Worm (Caenorhabditis elegans): ENCODE data around the gene W02D7.4.

The W02D7.4 gene

ce11 chrV:8329390-8329789 is 32.0 kb upstream of the W02D7.4 start:
- TF ChIP-seq ceh-100 (GFP tag; IDR thresholded peaks at IDR 0.05) (0 out of 2 replicates have a peak, but pooled peaks have one; percentile 15), let-526 (GFP tag; IDR thresholded peaks at IDR 0.05) (0 out of 2 replicates have a peak, but pooled peaks have one; percentile 70), aptf-3 (GFP tag; IDR thresholded peaks at IDR 0.05) (0 out of 2 replicates have a peak, but pooled peaks have one; percentile 84), madf-3 (GFP tag; IDR thresholded peaks at IDR 0.05) (peak; percentile 80; the same call in 1 of the 2 replicates), B0019.2 (GFP tag; conservative IDR thresholded peaks at IDR 0.05) (peak; percentile 40; the same call in 1 of the 2 replicates), cebp-2 (GFP tag; IDR thresholded peaks at IDR 0.05) (peak; percentile 77; the same call in 1 of the 2 replicates), egrh-3 (GFP tag; IDR thresholded peaks at IDR 0.05) (peak; percentile 70), ztf-28 (GFP tag; IDR thresholded peaks at IDR 0.05) (0 out of 2 replicates have a peak, but pooled peaks have one; percentile 49), F37B4.10 (GFP tag; IDR thresholded peaks at IDR 0.05) (0 out of 2 replicates have a peak, but pooled peaks have one; percentile 82), F39B2.1 (GFP tag; IDR thresholded peaks at IDR 0.05) (0 out of 2 replicates have a peak, but pooled peaks have one; percentile 60), ceh-58 (GFP tag; IDR thresholded peaks at IDR 0.05) (0 out of 2 replicates have a peak, but pooled peaks have one; percentile 18), ceh-40 (GFP tag; IDR thresholded peaks at IDR 0.05) (peak; percentile 85), hmg-20 (GFP tag; IDR thresholded peaks at IDR 0.05) (0 out of 2 replicates have a peak, but pooled peaks have one; percentile 28), D2030.7 (GFP tag; IDR thresholded peaks at IDR 0.05) (peak; percentile 16; the same call in 1 of the 2 replicates), F33H1.4 (GFP tag; IDR thresholded peaks at IDR 0.05) (0 out of 2 replicates have a peak, but pooled peaks have one; percentile 25), egl-18 (GFP tag; IDR thresholded peaks at IDR 0.05) (0 out of 2 replicates have a peak, but pooled peaks have one; percentile 63)

ce11 chrV:8327080-8327479 is 29.7 kb upstream of the W02D7.4 start:
- TF ChIP-seq fkh-3 (tag; optimal IDR thresholded peaks at IDR 0.05), result no peak
- no peak for TF ChIP-seq F52B5.7 (tag; optimal IDR thresholded peaks at IDR 0.05)
- TF ChIP-seq ztf-18 (tag; optimal IDR thresholded peaks at IDR 0.05), result no peak
- TF ChIP-seq athp-1 (tag; optimal IDR thresholded peaks at IDR 0.05), result no peak
- TF ChIP-seq F10E7.11 (tag; optimal IDR thresholded peaks at IDR 0.05), result no peak
- TF ChIP-seq Y53G8AR.9 (GFP tag; conservative IDR thresholded peaks at IDR 0.05), result no peak
- TF ChIP-seq atf-7 (tag; optimal IDR thresholded peaks at IDR 0.05), result no peak
- no peak for TF ChIP-seq mxl-1 (tag; optimal IDR thresholded peaks at IDR 0.05)
- TF ChIP-seq egl-44 (GFP tag; IDR thresholded peaks at IDR 0.05), result no peak
- TF ChIP-seq efl-1 (GFP tag; optimal IDR thresholded peaks at IDR 0.05), result peak; percentile 14
- TF ChIP-seq repo-1 (tag; optimal IDR thresholded peaks at IDR 0.05), result no peak
- no peak for TF ChIP-seq lin-54 (GFP tag; optimal IDR thresholded peaks at IDR 0.05)
- no peak for TF ChIP-seq F37B4.10 (GFP tag; IDR thresholded peaks at IDR 0.05)
- no peak for TF ChIP-seq let-526 (GFP tag; IDR thresholded peaks at IDR 0.05)
- TF ChIP-seq sptf-2 (GFP tag; optimal IDR thresholded peaks at IDR 0.05), result no peak
- no peak for TF ChIP-seq K11D2.4 (GFP tag; IDR thresholded peaks at IDR 0.05)
- TF ChIP-seq Y79H2A.3 (GFP tag; conservative IDR thresholded peaks at IDR 0.05), result no peak
- no peak for TF ChIP-seq zim-3 (tag; optimal IDR thresholded peaks at IDR 0.05)
- peak; percentile 81 for TF ChIP-seq zfh-2 (GFP tag; conservative IDR thresholded peaks at IDR 0.05)
- TF ChIP-seq lsl-1 (GFP tag; optimal IDR thresholded peaks at IDR 0.05), result no peak
- TF ChIP-seq madf-6 (GFP tag; IDR thresholded peaks at IDR 0.05), result peak; percentile 72
- peak; percentile 35; the same call in 1 of the 2 replicates for TF ChIP-seq madf-8 (GFP tag; conservative IDR thresholded peaks at IDR 0.05)
- TF ChIP-seq dpff-1 (tag; optimal IDR thresholded peaks at IDR 0.05), result no peak
- no peak for TF ChIP-seq B0261.1 (tag; optimal IDR thresholded peaks at IDR 0.05)
- TF ChIP-seq mel-28 (tag; optimal IDR thresholded peaks at IDR 0.05; ENCODE audit: borderline replicate concordance), result no peak
- TF ChIP-seq attf-3 (GFP tag; conservative IDR thresholded peaks at IDR 0.05), result no peak
- TF ChIP-seq aptf-3 (GFP tag; IDR thresholded peaks at IDR 0.05), result 0 out of 2 replicates have a peak, but pooled peaks have one; percentile 53
- no peak for TF ChIP-seq snpc-1.3 (tag; optimal IDR thresholded peaks at IDR 0.05; ENCODE audit: insufficient read depth)
- TF ChIP-seq F55B11.4 (tag; optimal IDR thresholded peaks at IDR 0.05; ENCODE audit: borderline replicate concordance, insufficient read depth), result no peak
- no peak for TF ChIP-seq die-1 (tag; optimal IDR thresholded peaks at IDR 0.05)
- TF ChIP-seq nhr-27 (tag; optimal IDR thresholded peaks at IDR 0.05), result no peak
- no peak for TF ChIP-seq ceh-91 (GFP tag; IDR thresholded peaks at IDR 0.05)
- TF ChIP-seq egrh-3 (GFP tag; IDR thresholded peaks at IDR 0.05), result peak; percentile 79; the same call in 1 of the 2 replicates
- peak; percentile 60; the same call in 1 of the 2 replicates for TF ChIP-seq hmg-1.2 (GFP tag; IDR thresholded peaks at IDR 0.05)
- no peak for TF ChIP-seq mcd-1 (GFP tag; IDR thresholded peaks at IDR 0.05)

Measured in whole organism, young adult.